Fruit fly (Drosophila melanogaster): ENCODE measurements around the gene CG42266.

The CG42266 gene

dm6 chr2L:16317777-16318610, 22.2 kb downstream of the CG42266 start (continued):
- no peak for TF ChIP-seq usp (GFP tag; optimal IDR thresholded peaks at IDR 0.05)
- no peak for TF ChIP-seq CG11456 (GFP tag; IDR thresholded peaks at IDR 0.05)
- TF ChIP-seq Mrtf (GFP tag; IDR thresholded peaks at IDR 0.05), result no peak
- peak; percentile 64 for TF ChIP-seq CG10431 (GFP tag; optimal IDR thresholded peaks at IDR 0.05)
- TF ChIP-seq CG12391 (tag; optimal IDR thresholded peaks at IDR 0.05), result peak; percentile 1
- TF ChIP-seq CG8765 (GFP tag; IDR thresholded peaks at IDR 0.05), result no peak
- peak; percentile 36; the same call in 1 of the 2 replicates for TF ChIP-seq danr (GFP tag; IDR thresholded peaks at IDR 0.05)
- TF ChIP-seq CG13775 (GFP tag; optimal IDR thresholded peaks at IDR 0.05), result no peak
- TF ChIP-seq Xrp1 (GFP tag; IDR thresholded peaks at IDR 0.05), result peak; percentile 35; the same call in 1 of the 2 replicates
- peak; percentile 4; the same call in 1 of the 2 replicates for TF ChIP-seq bowl (GFP tag; IDR thresholded peaks at IDR 0.05)
- no peak for TF ChIP-seq nerfin-2 (GFP tag; IDR thresholded peaks at IDR 0.05; ENCODE audit: partially characterized antibody)
- peak in 1 of 2 experiments; percentile 40 for TF ChIP-seq insv (GFP tag; optimal IDR thresholded peaks at IDR 0.05)
- TF ChIP-seq zfh1 (GFP tag; IDR thresholded peaks at IDR 0.05), result 0 out of 3 replicates have a peak, but pooled peaks have one; percentile 11
- TF ChIP-seq CG14965 (GFP tag; optimal IDR thresholded peaks at IDR 0.05; ENCODE audit: borderline replicate concordance), result no peak
- peak; percentile 40 for TF ChIP-seq NK7.1 (GFP tag; optimal IDR thresholded peaks at IDR 0.05)
- peak; percentile 85 for TF ChIP-seq Med (GFP tag)
- peak; percentile 55; the same call in 1 of the 2 replicates for TF ChIP-seq Rfx (GFP tag; IDR thresholded peaks at IDR 0.05)
- TF ChIP-seq CG10209 (GFP tag; optimal IDR thresholded peaks at IDR 0.05), result peak; percentile 20
- no peak for TF ChIP-seq Sox102F (GFP tag; optimal IDR thresholded peaks at IDR 0.05)
- no peak for TF ChIP-seq CG9727 (GFP tag; optimal IDR thresholded peaks at IDR 0.05)
- 0 out of 2 replicates have a peak, but pooled peaks have one; percentile 12 for TF ChIP-seq CG32767 (GFP tag; IDR thresholded peaks at IDR 0.05)
- TF ChIP-seq Kr (GFP tag; optimal IDR thresholded peaks at IDR 0.05), result no peak
- TF ChIP-seq ab (GFP tag; optimal IDR thresholded peaks at IDR 0.05), result no peak
- no peak for TF ChIP-seq ase (GFP tag; IDR thresholded peaks at IDR 0.05)
- peak; percentile 46 for TF ChIP-seq tup (GFP tag; optimal IDR thresholded peaks at IDR 0.05)
- no peak for TF ChIP-seq phol (tag; optimal IDR thresholded peaks at IDR 0.05)
- no peak for TF ChIP-seq gfzf (GFP tag; optimal IDR thresholded peaks at IDR 0.05)
- no peak for TF ChIP-seq CG10267 (tag; optimal IDR thresholded peaks at IDR 0.05)
- peak in 1 of 2 experiments; percentile 52 for TF ChIP-seq bsh (GFP tag; optimal IDR thresholded peaks at IDR 0.05)
- no peak for TF ChIP-seq corto (GFP tag; optimal IDR thresholded peaks at IDR 0.05)
- TF ChIP-seq BEAF-32 (GFP tag; optimal IDR thresholded peaks at IDR 0.05), result no peak
- peak; percentile 43 for TF ChIP-seq Fer3 (tag; optimal IDR thresholded peaks at IDR 0.05)
- peak; percentile 77 for TF ChIP-seq Awh (GFP tag; IDR thresholded peaks at IDR 0.05)
- TF ChIP-seq CG15479 (GFP tag; optimal IDR thresholded peaks at IDR 0.05), result no peak
- TF ChIP-seq CG7556 (GFP tag; optimal IDR thresholded peaks at IDR 0.05), result peak; percentile 55
- TF ChIP-seq CG33213 (GFP tag; optimal IDR thresholded peaks at IDR 0.05), result peak; percentile 32
- TF ChIP-seq CG14014 (GFP tag; IDR thresholded peaks at IDR 0.05), result peak; percentile 60; the same call in 1 of the 2 replicates
- TF ChIP-seq Meics (GFP tag; optimal IDR thresholded peaks at IDR 0.05), result peak; percentile 55
- no peak for TF ChIP-seq Usf (GFP tag; optimal IDR thresholded peaks at IDR 0.05)
- no peak for TF ChIP-seq CG17802 (tag; optimal IDR thresholded peaks at IDR 0.05)
- TF ChIP-seq pho (GFP tag; optimal IDR thresholded peaks at IDR 0.05), result peak; percentile 39
- peak; percentile 28 for TF ChIP-seq luna (GFP tag; optimal IDR thresholded peaks at IDR 0.05)
- peak; percentile 23 for TF ChIP-seq schlank (tag; optimal IDR thresholded peaks at IDR 0.05)
- peak; percentile 40 for TF ChIP-seq CG4328 (GFP tag; optimal IDR thresholded peaks at IDR 0.05)
- 0 out of 2 replicates have a peak, but pooled peaks have one; percentile 21 for TF ChIP-seq Ada2b (GFP tag; IDR thresholded peaks at IDR 0.05)
- peak; percentile 44 for TF ChIP-seq CG3838 (GFP tag; optimal IDR thresholded peaks at IDR 0.05)
- peak; percentile 71 for TF ChIP-seq Atf6 (GFP tag; IDR thresholded peaks at IDR 0.05)
- peak; percentile 60 for TF ChIP-seq CG6813 (GFP tag; optimal IDR thresholded peaks at IDR 0.05)

Measured in whole organism, embryonic.